Worm (Caenorhabditis elegans): ENCODE data around the gene col-122.

DNA sequence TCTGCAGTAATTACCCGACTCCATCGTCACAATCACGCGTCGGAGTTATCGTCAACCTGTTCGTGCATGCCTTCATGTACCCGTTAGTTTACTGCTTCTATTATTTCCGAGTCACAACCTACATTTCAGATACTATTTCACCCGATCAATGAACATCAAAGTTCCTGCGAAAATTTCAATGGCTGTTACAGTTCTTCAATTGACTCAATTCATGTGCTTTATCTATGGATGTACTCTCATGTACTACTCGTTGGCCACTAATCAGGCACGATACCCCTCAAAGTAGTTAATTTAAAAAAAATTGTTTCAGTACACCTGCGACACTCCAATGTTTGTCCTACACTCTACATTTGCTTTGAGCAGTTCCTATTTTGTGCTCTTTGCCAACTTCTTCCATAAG is 32.4 kb upstream of the col-122 start:
- TF ChIP-seq che-1 (tag; optimal IDR thresholded peaks at IDR 0.05) (no peak), sdc-2 (tag; optimal IDR thresholded peaks at IDR 0.05) (no peak), ama-1 (optimal IDR thresholded peaks at IDR 0.05) (no peak), ref-2 (tag; optimal IDR thresholded peaks at IDR 0.05) (no peak), ceh-22 (tag; optimal IDR thresholded peaks at IDR 0.05) (no peak), tbx-7 (tag; optimal IDR thresholded peaks at IDR 0.05) (no peak)

Measured in whole organism, late embryonic.